Fruit fly (Drosophila melanogaster): ENCODE measurements around the gene Ten-m.

Ten-m gene

DNA sequence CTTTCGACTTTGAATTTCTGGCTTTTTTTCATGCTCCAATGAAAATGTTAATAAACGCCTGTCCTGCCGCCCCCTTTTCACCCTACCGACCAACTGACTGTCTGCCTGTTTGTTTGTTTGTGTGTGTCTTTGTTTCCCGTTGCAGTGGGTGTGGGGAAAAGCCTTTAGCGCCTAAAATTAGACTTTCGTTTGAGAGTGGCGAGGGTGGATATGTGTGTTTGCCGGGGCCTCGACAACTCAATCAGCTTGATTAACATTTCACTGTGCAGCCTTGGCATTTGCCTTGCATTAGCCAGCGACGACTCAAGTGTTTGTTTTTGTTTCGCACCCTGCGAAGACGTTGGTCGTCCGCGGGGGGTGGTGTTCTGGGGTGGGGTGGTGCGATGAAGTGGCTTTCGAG lies 14.7 kb downstream of the Ten-m start:
- TF ChIP-seq CG14655 (GFP tag; optimal IDR thresholded peaks at IDR 0.05): no peak

DNA sequence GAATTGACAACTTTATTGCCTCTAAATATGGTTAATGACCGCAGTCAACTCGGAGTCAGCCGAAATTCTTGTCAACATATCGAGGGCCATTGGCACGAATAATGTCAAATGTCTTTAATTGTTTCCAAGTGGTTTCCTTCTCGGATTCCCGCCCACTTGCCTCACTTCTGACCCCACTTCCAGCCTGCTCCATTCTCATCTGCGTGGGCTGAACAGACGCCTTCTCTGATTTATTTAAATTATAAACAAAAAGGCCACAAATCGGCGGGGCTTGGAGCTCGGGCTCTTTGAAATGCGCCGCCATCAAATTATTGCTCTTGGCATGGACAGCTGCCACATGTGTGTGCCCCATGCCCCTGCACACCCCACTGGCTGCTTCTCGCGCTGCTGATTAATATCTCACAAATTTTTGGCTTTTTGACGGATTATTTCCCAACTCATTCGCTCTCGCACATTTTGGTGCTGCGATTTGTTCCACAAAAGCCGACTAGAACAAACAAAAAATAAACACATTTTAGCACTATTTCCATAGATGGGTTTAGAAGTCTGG lies 17.4 kb downstream of the Ten-m start:
- TF ChIP-seq CG32121 (GFP tag; IDR thresholded peaks at IDR 0.05) (no peak), rn (GFP tag; IDR thresholded peaks at IDR 0.05) (no peak), CG9948 (tag; optimal IDR thresholded peaks at IDR 0.05) (no peak), CG8301 (tag; optimal IDR thresholded peaks at IDR 0.05) (no peak), Pif1A (GFP tag; optimal IDR thresholded peaks at IDR 0.05) (no peak), fd96Ca (GFP tag; IDR thresholded peaks at IDR 0.05) (no peak), CG8159 (tag; optimal IDR thresholded peaks at IDR 0.05) (no peak), CG4496 (GFP tag; IDR thresholded peaks at IDR 0.05) (no peak), EcR (GFP tag; optimal IDR thresholded peaks at IDR 0.05) (no peak), CG12605 (GFP tag; IDR thresholded peaks at IDR 0.05) (no peak), CG34367 (tag; optimal IDR thresholded peaks at IDR 0.05) (no peak)

DNA sequence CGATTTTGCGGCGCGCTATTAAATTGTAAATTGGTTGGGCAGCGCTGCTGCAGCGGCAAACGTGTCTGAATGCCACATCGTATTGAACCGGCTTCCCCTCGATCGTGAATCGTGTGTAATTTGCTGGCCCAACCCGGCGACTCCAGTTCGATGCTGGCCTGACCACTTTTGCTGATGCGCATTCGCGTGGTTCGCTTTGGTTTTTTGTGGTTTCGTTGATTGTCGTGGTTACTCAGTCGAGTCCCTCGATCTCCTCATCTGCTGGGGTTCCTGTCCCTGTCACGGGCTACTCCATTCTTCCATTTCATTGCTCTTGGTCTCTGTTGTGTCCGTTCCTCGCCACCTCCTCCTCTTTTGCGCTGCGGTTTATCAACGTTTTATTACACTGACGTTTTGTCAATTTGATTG lies 18.6 kb downstream of the Ten-m start:
- TF ChIP-seq EcR (GFP tag; optimal IDR thresholded peaks at IDR 0.05): peak; percentile 83
- TF ChIP-seq CG17806 (tag; optimal IDR thresholded peaks at IDR 0.05): no peak
- TF ChIP-seq CG34367 (tag; optimal IDR thresholded peaks at IDR 0.05): no peak
- TF ChIP-seq CG13204 (GFP tag; optimal IDR thresholded peaks at IDR 0.05): peak; percentile 31
- no peak for TF ChIP-seq CG12605 (GFP tag; IDR thresholded peaks at IDR 0.05)

- TF ChIP-seq CG12605 (GFP tag; IDR thresholded peaks at IDR 0.05): no peak
- no peak for TF ChIP-seq CG9948 (tag; optimal IDR thresholded peaks at IDR 0.05)
- TF ChIP-seq CG8159 (tag; optimal IDR thresholded peaks at IDR 0.05): no peak
- no peak for TF ChIP-seq CG14655 (GFP tag; optimal IDR thresholded peaks at IDR 0.05)
- TF ChIP-seq CG17806 (tag; optimal IDR thresholded peaks at IDR 0.05): no peak
- no peak for TF ChIP-seq Ets98B (GFP tag; IDR thresholded peaks at IDR 0.05)
- TF ChIP-seq Snoo (tag; optimal IDR thresholded peaks at IDR 0.05): no peak
- no peak for TF ChIP-seq Pif1B (GFP tag; optimal IDR thresholded peaks at IDR 0.05)
- no peak for TF ChIP-seq CG4496 (GFP tag; IDR thresholded peaks at IDR 0.05)
- no peak for TF ChIP-seq fd96Ca (GFP tag; IDR thresholded peaks at IDR 0.05)
Observed at dm6 chr3L:22378769-22379168, 28.9 kb downstream of the Ten-m start.

DNA sequence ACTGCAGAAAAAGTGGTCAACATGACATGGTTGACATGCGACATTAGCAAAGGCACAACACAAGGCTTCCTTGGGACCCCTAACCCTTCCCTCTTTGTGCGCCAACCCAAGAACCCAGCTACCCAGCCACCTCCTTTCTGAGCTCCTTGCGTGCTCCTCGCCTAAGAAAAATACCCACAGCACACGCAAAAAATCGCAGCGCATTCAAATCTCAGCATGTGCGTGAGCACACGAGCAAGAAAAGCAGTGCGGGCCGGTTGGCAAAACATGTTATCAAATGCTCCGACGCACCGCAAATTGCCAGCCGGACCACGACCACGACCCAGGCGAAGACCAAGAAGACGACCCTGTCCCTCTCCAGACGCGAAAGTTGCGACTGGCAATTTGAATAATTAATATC lies 30.2 kb downstream of the Ten-m start:
- no peak for TF ChIP-seq gl (tag; optimal IDR thresholded peaks at IDR 0.05)
- no peak for TF ChIP-seq CG8159 (tag; optimal IDR thresholded peaks at IDR 0.05)
- no peak for TF ChIP-seq CG9948 (tag; optimal IDR thresholded peaks at IDR 0.05)
- TF ChIP-seq fd96Ca (GFP tag; IDR thresholded peaks at IDR 0.05): no peak
- no peak for TF ChIP-seq Snoo (tag; optimal IDR thresholded peaks at IDR 0.05)
- no peak for TF ChIP-seq CG12605 (GFP tag; IDR thresholded peaks at IDR 0.05)
- no peak for TF ChIP-seq Pif1B (GFP tag; optimal IDR thresholded peaks at IDR 0.05)
- TF ChIP-seq CG4496 (GFP tag; IDR thresholded peaks at IDR 0.05): no peak

- TF ChIP-seq rn (GFP tag; IDR thresholded peaks at IDR 0.05) (no peak), CG14655 (GFP tag; optimal IDR thresholded peaks at IDR 0.05) (no peak), CG4496 (GFP tag; IDR thresholded peaks at IDR 0.05) (no peak), CG34367 (tag; optimal IDR thresholded peaks at IDR 0.05) (no peak), CG12605 (GFP tag; IDR thresholded peaks at IDR 0.05) (no peak), Snoo (tag; optimal IDR thresholded peaks at IDR 0.05) (no peak), CG9948 (tag; optimal IDR thresholded peaks at IDR 0.05) (no peak), Ets98B (GFP tag; IDR thresholded peaks at IDR 0.05) (no peak), CG8159 (tag; optimal IDR thresholded peaks at IDR 0.05) (no peak), Pif1B (GFP tag; optimal IDR thresholded peaks at IDR 0.05) (no peak), CG13204 (GFP tag; optimal IDR thresholded peaks at IDR 0.05) (no peak), gl (tag; optimal IDR thresholded peaks at IDR 0.05) (no peak), Pif1A (GFP tag; optimal IDR thresholded peaks at IDR 0.05) (no peak), EcR (GFP tag; optimal IDR thresholded peaks at IDR 0.05) (no peak), fd96Ca (GFP tag; IDR thresholded peaks at IDR 0.05) (no peak), CG10348 (GFP tag; IDR thresholded peaks at IDR 0.05) (no peak), CG32121 (GFP tag; IDR thresholded peaks at IDR 0.05) (no peak), D1 (tag; optimal IDR thresholded peaks at IDR 0.05) (no peak), CG15710 (tag; optimal IDR thresholded peaks at IDR 0.05) (no peak), CG8301 (tag; optimal IDR thresholded peaks at IDR 0.05) (no peak)
Observed at dm6 chr3L:22376783-22377182, 30.9 kb downstream of the Ten-m start.

DNA sequence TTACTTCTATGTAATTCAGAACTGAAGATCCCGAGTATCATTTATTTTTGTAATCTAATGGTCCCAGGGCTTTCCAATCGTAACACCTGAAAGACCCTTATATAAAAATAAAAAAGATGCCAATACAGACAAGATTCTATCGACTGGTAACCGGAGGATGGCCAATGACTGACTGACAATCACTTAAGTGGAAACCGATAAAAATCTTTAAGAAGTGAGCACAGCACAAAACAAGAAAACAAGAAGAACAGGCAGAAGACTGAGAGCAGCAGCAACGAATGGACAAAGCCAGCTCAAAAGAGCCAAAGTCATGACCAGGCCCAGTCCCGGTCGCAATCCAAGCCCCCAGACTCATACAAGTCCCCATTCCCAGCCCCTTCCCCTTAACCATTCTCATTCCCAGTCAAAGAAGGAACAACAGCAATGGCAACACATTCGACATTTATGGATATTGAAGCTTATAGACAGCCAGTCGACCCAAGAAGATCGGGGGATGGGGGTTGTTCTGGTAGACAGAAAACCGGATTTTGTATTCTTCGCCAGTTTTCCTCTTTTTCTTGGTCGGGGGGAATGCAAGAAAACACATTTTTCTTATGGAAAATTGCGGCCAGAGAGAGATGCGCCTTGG lies 35.2 kb downstream of the Ten-m start:
- TF ChIP-seq CG9948 (tag; optimal IDR thresholded peaks at IDR 0.05) (no peak), CG13204 (GFP tag; optimal IDR thresholded peaks at IDR 0.05) (peak; percentile 13), CG15710 (tag; optimal IDR thresholded peaks at IDR 0.05) (no peak), CG17806 (tag; optimal IDR thresholded peaks at IDR 0.05) (no peak), gl (tag; optimal IDR thresholded peaks at IDR 0.05) (no peak), CG10348 (GFP tag; IDR thresholded peaks at IDR 0.05) (no peak), CG12605 (GFP tag; IDR thresholded peaks at IDR 0.05) (no peak), EcR (GFP tag; optimal IDR thresholded peaks at IDR 0.05) (peak; percentile 24), D1 (tag; optimal IDR thresholded peaks at IDR 0.05) (no peak), Snoo (tag; optimal IDR thresholded peaks at IDR 0.05) (no peak), Ets98B (GFP tag; IDR thresholded peaks at IDR 0.05) (no peak), CG8159 (tag; optimal IDR thresholded peaks at IDR 0.05) (no peak)
